Worm (Caenorhabditis elegans) whole organism, L1 larva: Measurements from ENCODE around the gene M28.4.

ENCODE experiments used
- ces-1 ChIP-seq: fragments of 150-350 bp; optimal IDR thresholded peaks from 2 replicates; lab custom pipeline; 2014; ENCODE audit warnings: missing biosample characterization, missing genetic modification reagents, missing genetic modification characterization
- dsc-1 ChIP-seq: sonication (generic microtip); optimal IDR thresholded peaks from 2 replicates; lab custom pipeline; 2016; ENCODE audit warnings: mild to moderate bottlenecking, missing genetic modification characterization, missing compliant biosample characterization
- jun-1 ChIP-seq: fragments of 150-350 bp; optimal IDR thresholded peaks from 2 replicates; lab custom pipeline; 2014; ENCODE audit warnings: missing biosample characterization, missing genetic modification reagents, missing genetic modification characterization
- nhr-237 ChIP-seq: fragments of 150-350 bp; optimal IDR thresholded peaks from 2 replicates; lab custom pipeline; 2014; ENCODE audit warnings: missing biosample characterization, missing genetic modification characterization
- nhr-85 ChIP-seq: sonication (generic microtip); peaks from one replicate; lab custom pipeline; 2016; ENCODE audit warnings: missing genetic modification characterization, inconsistent platforms, missing compliant biosample characterization
- sox-4 ChIP-seq: sonication (generic microtip); optimal IDR thresholded peaks from 2 replicates; lab custom pipeline; 2016; ENCODE audit warnings: missing genetic modification characterization, missing compliant biosample characterization

DNA sequence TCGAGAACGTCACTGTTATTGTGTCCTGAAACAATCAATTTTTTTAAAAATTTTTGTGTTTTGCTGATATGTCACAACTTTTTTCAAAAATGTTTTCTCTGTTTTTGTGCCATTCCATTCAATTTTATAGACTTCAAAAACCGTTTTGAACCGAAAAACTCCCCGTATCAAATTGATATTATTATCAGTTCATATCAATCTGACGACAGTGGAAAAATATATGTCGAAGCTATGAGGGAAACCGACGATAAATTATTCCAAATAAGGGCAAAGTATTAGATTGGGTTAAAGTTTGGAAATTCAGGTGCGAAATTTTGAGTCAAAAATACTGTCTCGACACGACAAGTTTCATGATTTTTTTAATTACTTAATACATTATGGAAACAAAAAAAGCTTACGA, 12.9 kb downstream of the M28.4 start:
- no peak for TF ChIP-seq ces-1 (GFP tag; lab: Kevin White, UChicago)
- no peak for TF ChIP-seq jun-1 (tag; lab: Kevin White, UChicago)
- no peak for TF ChIP-seq dsc-1 (tag; lab: Kevin White, UChicago)
- TF ChIP-seq nhr-237 (tag; lab: Kevin White, UChicago), result no peak
- no peak for TF ChIP-seq sox-4 (tag; lab: Kevin White, UChicago)
- no peak for TF ChIP-seq nhr-85
